Fruit fly (Drosophila melanogaster): ENCODE results near the gene CG5160.

dm6 chr2L:7442106-7442505, 43.6 kb upstream of the CG5160 start:
- TF ChIP-seq kay (GFP tag; ENCODE audit: borderline replicate concordance) (no peak), CG11617 (GFP tag; optimal IDR thresholded peaks at IDR 0.05) (no peak), CG7101 (tag; optimal IDR thresholded peaks at IDR 0.05) (no peak), CG7045 (GFP tag; optimal IDR thresholded peaks at IDR 0.05) (no peak), tj (GFP tag; optimal IDR thresholded peaks at IDR 0.05) (no peak)
